Worm (Caenorhabditis elegans): Measurements from ENCODE around the gene scl-24.

- TF ChIP-seq him-1 (tag; optimal IDR thresholded peaks at IDR 0.05) = no peak
- TF ChIP-seq W03F9.2 (tag; optimal IDR thresholded peaks at IDR 0.05) = no peak
- no peak for TF ChIP-seq dao-5 (tag; optimal IDR thresholded peaks at IDR 0.05)
Observed at ce11 chrV:17439406-17439805, 46.7 kb upstream of the scl-24 start, which contains the start of gene srh-154.
